Worm (Caenorhabditis elegans): ENCODE results near the gene srxa-13.

The srxa-13 gene

ce11 chrV:13893583-13893982 lies 36.0 kb upstream of the srxa-13 start (continued):
- TF ChIP-seq jun-1 (tag; optimal IDR thresholded peaks at IDR 0.05) (no peak), R02D3.7 (tag; optimal IDR thresholded peaks at IDR 0.05) (no peak), spr-1 (tag; optimal IDR thresholded peaks at IDR 0.05) (no peak), duxl-1 (tag; optimal IDR thresholded peaks at IDR 0.05; ENCODE audit: poor library complexity) (peak; percentile 6)

ce11 chrV:13898356-13898755 lies 31.2 kb upstream of the srxa-13 start, which contains the start of gene cyp-35C1:
TSS of gene cyp-35C1 (minus strand) at chrV:13898487.
- TF ChIP-seq hmg-1.1 (GFP tag; IDR thresholded peaks at IDR 0.05), result no peak
- no peak for TF ChIP-seq nhr-111 (GFP tag; optimal IDR thresholded peaks at IDR 0.05)
- TF ChIP-seq zip-2 (tag; optimal IDR thresholded peaks at IDR 0.05), result no peak
- TF ChIP-seq daf-8 (GFP tag; IDR thresholded peaks at IDR 0.05), result no peak
- TF ChIP-seq skn-1 (tag; optimal IDR thresholded peaks at IDR 0.05), result no peak
- TF ChIP-seq ceh-62 (tag; optimal IDR thresholded peaks at IDR 0.05), result no peak
- TF ChIP-seq hlh-11 (tag; optimal IDR thresholded peaks at IDR 0.05), result peak; percentile 15
- TF ChIP-seq zfp-3 (GFP tag; conservative IDR thresholded peaks at IDR 0.05), result no peak
- no peak for TF ChIP-seq nhr-11 (tag; optimal IDR thresholded peaks at IDR 0.05)
- TF ChIP-seq dmd-6 (GFP tag; IDR thresholded peaks at IDR 0.05), result 0 out of 2 replicates have a peak, but pooled peaks have one; percentile 11
- peak; percentile 49 for TF ChIP-seq aha-1 (tag)
- no peak for TF ChIP-seq mdl-1 (tag; optimal IDR thresholded peaks at IDR 0.05)
- no peak for TF ChIP-seq ztf-7 (tag; optimal IDR thresholded peaks at IDR 0.05)
- TF ChIP-seq dmd-9 (GFP tag; IDR thresholded peaks at IDR 0.05), result no peak
- no peak for TF ChIP-seq snpc-4 (tag; optimal IDR thresholded peaks at IDR 0.05)
- TF ChIP-seq zag-1 (tag; optimal IDR thresholded peaks at IDR 0.05), result no peak
- TF ChIP-seq jun-1 (tag; optimal IDR thresholded peaks at IDR 0.05), result no peak
- TF ChIP-seq madf-5 (GFP tag; IDR thresholded peaks at IDR 0.05), result no peak
- TF ChIP-seq D1046.2 (GFP tag; IDR thresholded peaks at IDR 0.05), result no peak
- TF ChIP-seq nhr-77 (tag; optimal IDR thresholded peaks at IDR 0.05), result peak; percentile 69
- peak; percentile 12 for TF ChIP-seq pqm-1 (tag; optimal IDR thresholded peaks at IDR 0.05)
- peak; percentile 93 for TF ChIP-seq nhr-28 (tag; optimal IDR thresholded peaks at IDR 0.05)
- no peak for TF ChIP-seq lin-1 (GFP tag; IDR thresholded peaks at IDR 0.05)
- no peak for TF ChIP-seq daf-16 (GFP tag; optimal IDR thresholded peaks at IDR 0.05)
- TF ChIP-seq daf-16 (tag; optimal IDR thresholded peaks at IDR 0.05), result peak; percentile 39
- TF ChIP-seq nhr-41 (GFP tag; IDR thresholded peaks at IDR 0.05), result no peak
- TF ChIP-seq lin-13 (GFP tag; optimal IDR thresholded peaks at IDR 0.05), result no peak
- TF ChIP-seq ceh-44 (GFP tag; IDR thresholded peaks at IDR 0.05), result no peak
- no peak for TF ChIP-seq egl-43 (GFP tag; IDR thresholded peaks at IDR 0.05)
- TF ChIP-seq mxl-3 (GFP tag; optimal IDR thresholded peaks at IDR 0.05), result no peak
- no peak for TF ChIP-seq F49E8.2 (tag; optimal IDR thresholded peaks at IDR 0.05; ENCODE audit: borderline replicate concordance)
- TF ChIP-seq tra-1 (GFP tag; IDR thresholded peaks at IDR 0.05), result no peak
- no peak for TF ChIP-seq spr-1 (tag; optimal IDR thresholded peaks at IDR 0.05)
- TF ChIP-seq nhr-10 (tag; optimal IDR thresholded peaks at IDR 0.05), result no peak
- no peak for TF ChIP-seq ZK546.5 (tag; optimal IDR thresholded peaks at IDR 0.05)
- TF ChIP-seq lin-15B (tag; optimal IDR thresholded peaks at IDR 0.05), result no peak
- TF ChIP-seq saeg-2 (GFP tag; IDR thresholded peaks at IDR 0.05), result 0 out of 2 replicates have a peak, but pooled peaks have one; percentile 33
- TF ChIP-seq ceh-82 (tag; optimal IDR thresholded peaks at IDR 0.05), result no peak
- no peak for TF ChIP-seq F37D6.2 (tag; optimal IDR thresholded peaks at IDR 0.05)
- TF ChIP-seq dve-1 (tag; optimal IDR thresholded peaks at IDR 0.05; ENCODE audit: insufficient read depth), result peak; percentile 19
- TF ChIP-seq T20F7.1 (GFP tag; optimal IDR thresholded peaks at IDR 0.05), result no peak
